Fruit fly (Drosophila melanogaster) whole organism, prepupa: Measurements from ENCODE around the gene dpp.

ENCODE experiments used
- Blimp-1 ChIP-seq: fragments of 200-800 bp; sonication (Bioruptor generic); optimal IDR thresholded peaks from 3 replicates; lab custom pipeline; 2017; ENCODE audit warnings: missing biosample characterization, missing genetic modification characterization, mild to moderate bottlenecking, moderate library complexity, missing genetic modification reagents
- CG31627 ChIP-seq: fragments of 200-800 bp; sonication (Bioruptor generic); optimal IDR thresholded peaks from 3 replicates; lab custom pipeline; 2016; ENCODE audit warnings: missing biosample characterization, missing genetic modification characterization
- CG3919 ChIP-seq: fragments of 200-800 bp; sonication (Bioruptor generic); optimal IDR thresholded peaks from 3 replicates; lab custom pipeline; 2016; ENCODE audit warnings: missing biosample characterization, missing genetic modification characterization
- CG6276 ChIP-seq: fragments of 200-800 bp; sonication (Bioruptor generic); optimal IDR thresholded peaks from 2 replicates; lab custom pipeline; 2017; ENCODE audit warnings: missing biosample characterization, mild to moderate bottlenecking, missing genetic modification characterization
- CG8632 ChIP-seq: fragments of 200-800 bp; sonication (Bioruptor generic); optimal IDR thresholded peaks from 3 replicates; lab custom pipeline; 2016; ENCODE audit warnings: missing biosample characterization, missing genetic modification characterization
- Eip75B ChIP-seq: fragments of 200-800 bp; sonication (Bioruptor generic); optimal IDR thresholded peaks from 3 replicates; lab custom pipeline; 2016; ENCODE audit warnings: missing biosample characterization, missing genetic modification characterization
- Lpt ChIP-seq: fragments of 200-800 bp; sonication (Bioruptor generic); optimal IDR thresholded peaks from 3 replicates; lab custom pipeline; 2016; ENCODE audit warnings: missing biosample characterization, missing genetic modification characterization
- Met ChIP-seq: fragments of 200-800 bp; sonication (Bioruptor generic); optimal IDR thresholded peaks from 3 replicates; lab custom pipeline; 2016; ENCODE audit warnings: missing biosample characterization, missing genetic modification characterization
- OdsH ChIP-seq: fragments of 200-800 bp; sonication (Bioruptor generic); optimal IDR thresholded peaks from 3 replicates; lab custom pipeline; 2016; ENCODE audit warnings: missing biosample characterization, missing genetic modification characterization
- acj6 ChIP-seq: fragments of 200-800 bp; sonication (Bioruptor generic); optimal IDR thresholded peaks from 3 replicates; lab custom pipeline; 2016; ENCODE audit warnings: missing biosample characterization, missing genetic modification characterization
- net ChIP-seq: fragments of 200-800 bp; sonication (Bioruptor generic); optimal IDR thresholded peaks from 3 replicates; lab custom pipeline; 2016; ENCODE audit warnings: missing biosample characterization, missing genetic modification characterization
- spab ChIP-seq: fragments of 200-800 bp; sonication (Bioruptor generic); optimal IDR thresholded peaks from 2 replicates; lab custom pipeline; 2017; ENCODE audit warnings: missing biosample characterization, mild to moderate bottlenecking, missing genetic modification characterization, missing genetic modification reagents

DNA sequence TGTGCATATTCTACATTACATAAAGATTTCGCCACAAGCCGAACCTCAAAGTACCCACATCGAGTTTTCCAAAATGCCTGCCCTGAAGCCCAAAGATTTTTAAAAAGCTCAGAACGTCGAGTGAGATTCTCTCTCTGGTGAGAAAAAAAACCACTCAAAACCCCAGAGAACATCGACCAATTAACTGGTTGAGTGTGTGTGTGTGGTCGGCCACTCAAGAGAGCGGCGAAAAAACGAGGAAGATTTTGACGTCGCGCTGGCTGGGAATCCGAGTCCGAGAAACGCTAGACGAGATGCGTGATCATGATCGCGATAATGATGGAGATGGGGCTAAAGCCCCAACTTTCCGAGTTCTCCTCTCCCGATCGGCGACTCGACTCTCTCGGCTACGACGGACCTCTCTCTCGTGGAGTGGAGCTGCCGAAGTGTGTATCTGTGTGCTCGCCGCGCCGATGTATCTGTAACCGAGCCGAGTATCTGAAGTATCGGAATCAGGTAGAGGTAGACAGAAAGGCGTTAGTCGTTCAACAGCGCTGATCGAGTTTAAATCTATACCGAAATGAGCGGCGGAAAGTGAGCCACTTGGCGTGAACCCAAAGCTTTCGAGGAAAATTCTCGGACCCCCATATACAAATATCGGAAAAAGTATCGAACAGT is 22.7 kb downstream of the dpp start:
- TF ChIP-seq spab (no peak), CG31627 (GFP tag; lab: Kevin White, UChicago) (no peak), Met (GFP tag; lab: Kevin White, UChicago) (no peak), OdsH (GFP tag; lab: Kevin White, UChicago) (no peak), net (GFP tag; lab: Kevin White, UChicago) (no peak), Blimp-1 (GFP tag; lab: Kevin White, UChicago) (no peak), Eip75B (GFP tag; lab: Kevin White, UChicago) (no peak), CG6276 (GFP tag; lab: Kevin White, UChicago) (no peak), CG3919 (GFP tag; lab: Kevin White, UChicago) (peak; percentile 2), Lpt (no peak), acj6 (GFP tag; lab: Kevin White, UChicago) (no peak), CG8632 (GFP tag; lab: Kevin White, UChicago) (no peak)
